Fruit fly (Drosophila melanogaster) whole organism, embryonic: Measurements from ENCODE around the gene CG6142.

Experiments
- Asciz ChIP-seq: fragments of 200-800 bp; sonication (Bioruptor generic); optimal IDR thresholded peaks from 2 replicates; lab custom pipeline; 2017; ENCODE audit warnings: missing biosample characterization, mild to moderate bottlenecking, missing genetic modification characterization, missing genetic modification reagents
- BEAF-32 ChIP-seq: fragments of 200-800 bp; sonication (Bioruptor generic); optimal IDR thresholded peaks from 3 replicates; lab custom pipeline; 2017; ENCODE audit warnings: missing biosample characterization, missing genetic modification characterization, mild to moderate bottlenecking, moderate library complexity, missing genetic modification reagents
- CG10274 ChIP-seq: fragments of 200-800 bp; sonication (Bioruptor generic); optimal IDR thresholded peaks from 3 replicates; lab custom pipeline; 2017; ENCODE audit warnings: missing biosample characterization, mild to moderate bottlenecking, missing genetic modification characterization
- CG11247 ChIP-seq: fragments of 200-800 bp; sonication (Bioruptor generic); IDR thresholded peaks from 2 replicates; pipeline ENCODE4 v1.3.6; 2022; ENCODE audit warnings: missing biosample characterization, missing genetic modification characterization
- CG11560 ChIP-seq: fragments of 200-800 bp; sonication (Bioruptor generic); IDR thresholded peaks from 3 replicates; pipeline ENCODE4 v1.3.6; 2022; ENCODE audit warnings: missing biosample characterization, missing genetic modification characterization
- CG12104 ChIP-seq: fragments of 200-800 bp; sonication (Bioruptor generic); optimal IDR thresholded peaks from 3 replicates; lab custom pipeline; 2016; ENCODE audit warnings: missing biosample characterization, missing genetic modification characterization
- CG12155 ChIP-seq: fragments of 200-800 bp; sonication (Bioruptor generic); optimal IDR thresholded peaks from 3 replicates; lab custom pipeline; 2016; ENCODE audit warnings: missing biosample characterization, missing genetic modification characterization
- CG13775 ChIP-seq: fragments of 200-800 bp; sonication (Bioruptor generic); optimal IDR thresholded peaks from 3 replicates; lab custom pipeline; 2017; ENCODE audit warnings: missing biosample characterization, mild to moderate bottlenecking, missing genetic modification characterization
- CG14667 ChIP-seq: fragments of 200-800 bp; sonication (Bioruptor generic); IDR thresholded peaks from 2 replicates; pipeline ENCODE4 v1.3.6; 2022; ENCODE audit warnings: missing biosample characterization, missing genetic modification characterization
- CG1603 ChIP-seq: fragments of 200-800 bp; sonication (Bioruptor generic); optimal IDR thresholded peaks from 2 replicates; lab custom pipeline; 2019; ENCODE audit warnings: missing biosample characterization, mild to moderate bottlenecking, missing genetic modification characterization, moderate library complexity
- CG17186 ChIP-seq: fragments of 200-800 bp; sonication (Bioruptor generic); optimal IDR thresholded peaks from 3 replicates; lab custom pipeline; 2017; ENCODE audit warnings: missing biosample characterization, missing genetic modification reagents, missing genetic modification characterization
- CG1792 ChIP-seq: fragments of 200-800 bp; sonication (Bioruptor generic); optimal IDR thresholded peaks from 2 replicates; lab custom pipeline; 2016; ENCODE audit warnings: missing biosample characterization, missing genetic modification characterization
- CG18011 ChIP-seq: fragments of 200-800 bp; sonication (Bioruptor generic); optimal IDR thresholded peaks from 2 replicates; lab custom pipeline; 2017; ENCODE audit warnings: missing biosample characterization, missing genetic modification characterization, mild to moderate bottlenecking, moderate library complexity, missing genotype
- CG2889 ChIP-seq: fragments of 200-800 bp; sonication (Bioruptor generic); IDR thresholded peaks from 3 replicates; pipeline ENCODE4 v1.3.6; 2022; ENCODE audit warnings: missing biosample characterization, missing genetic modification characterization
- CG31365 ChIP-seq: fragments of 200-800 bp; sonication (Bioruptor generic); optimal IDR thresholded peaks from 2 replicates; lab custom pipeline; 2018; ENCODE audit warnings: missing biosample characterization, mild to moderate bottlenecking, missing genetic modification characterization
- CG31388 ChIP-seq: fragments of 200-800 bp; sonication (Bioruptor generic); optimal IDR thresholded peaks from 2 replicates; lab custom pipeline; 2016; ENCODE audit warnings: missing biosample characterization, missing genetic modification characterization
- CG34422 ChIP-seq: fragments of 200-800 bp; sonication (Bioruptor generic); IDR thresholded peaks from 3 replicates; pipeline ENCODE4 v1.3.6; 2022; ENCODE audit warnings: missing biosample characterization, missing genetic modification characterization
- CG6854 ChIP-seq: fragments of 200-800 bp; sonication (Bioruptor generic); optimal IDR thresholded peaks from 3 replicates; lab custom pipeline; 2017; ENCODE audit warnings: missing biosample characterization, mild to moderate bottlenecking, missing genetic modification characterization
- CG7839 ChIP-seq: fragments of 200-800 bp; sonication (Bioruptor generic); optimal IDR thresholded peaks from 3 replicates; lab custom pipeline; 2018; ENCODE audit warnings: missing biosample characterization, mild to moderate bottlenecking, missing genetic modification characterization, moderate library complexity
- CG7963 ChIP-seq: fragments of 200-800 bp; sonication (Bioruptor generic); IDR thresholded peaks from 3 replicates; pipeline ENCODE4 v1.3.6; 2022; ENCODE audit warnings: missing biosample characterization, missing genetic modification characterization; ENCODE audit not compliant: partially characterized antibody
- CG7987 ChIP-seq: fragments of 200-800 bp; sonication (Bioruptor generic); optimal IDR thresholded peaks from 2 replicates; lab custom pipeline; 2018; ENCODE audit warnings: missing biosample characterization, mild to moderate bottlenecking, missing genetic modification characterization, moderate library complexity
- CG9437 ChIP-seq: fragments of 200-800 bp; sonication (Bioruptor generic); optimal IDR thresholded peaks from 2 replicates; lab custom pipeline; 2018; ENCODE audit warnings: missing biosample characterization, mild to moderate bottlenecking, missing genetic modification characterization
- CG9797 ChIP-seq: fragments of 200-800 bp; sonication (Bioruptor generic); optimal IDR thresholded peaks from 3 replicates; lab custom pipeline; 2018; ENCODE audit warnings: missing biosample characterization, mild to moderate bottlenecking, missing genetic modification characterization
- ERR ChIP-seq: fragments of 200-800 bp; sonication (Bioruptor generic); optimal IDR thresholded peaks from 2 replicates; lab custom pipeline; 2016; ENCODE audit warnings: missing biosample characterization, missing genetic modification characterization
- Elba2 ChIP-seq: fragments of 200-800 bp; sonication (Bioruptor generic); optimal IDR thresholded peaks from 3 replicates; lab custom pipeline; 2016; ENCODE audit warnings: missing biosample characterization, missing genetic modification characterization
- HLH4C ChIP-seq: fragments of 200-800 bp; sonication (Bioruptor generic); IDR thresholded peaks from 3 replicates; pipeline ENCODE4 v1.3.6; 2022; ENCODE audit warnings: missing biosample characterization, missing genetic modification characterization; ENCODE audit not compliant: partially characterized antibody
- Hmx ChIP-seq: fragments of 200-800 bp; sonication (Bioruptor generic); optimal IDR thresholded peaks from 2 replicates; lab custom pipeline; 2016; ENCODE audit warnings: missing biosample characterization, missing genetic modification characterization
- Hr51 ChIP-seq, 2 experiments: fragments of 200-800 bp; sonication (Bioruptor generic); optimal IDR thresholded peaks; 2 replicates in 1 of 2; 3 replicates in 1 of 2; lab custom pipeline; 2016 to 2018; ENCODE audit warnings: missing biosample characterization in 2 of 2, missing genetic modification characterization in 2 of 2, mild to moderate bottlenecking in 1 of 2, moderate library complexity in 1 of 2
- Lpt ChIP-seq: fragments of >200 bp; optimal IDR thresholded peaks from 2 replicates; lab custom pipeline; 2018; ENCODE audit warnings: missing biosample characterization, missing genetic modification characterization
- MESR4 ChIP-seq: fragments of 200-800 bp; sonication (Bioruptor generic); optimal IDR thresholded peaks from 2 replicates; lab custom pipeline; 2018; ENCODE audit warnings: missing biosample characterization, mild to moderate bottlenecking, missing genetic modification characterization, moderate library complexity
- NC2α ChIP-seq: fragments of 200-800 bp; sonication (Bioruptor generic); optimal IDR thresholded peaks from 2 replicates; lab custom pipeline; 2016; ENCODE audit warnings: missing biosample characterization, missing genetic modification characterization
- Oaz ChIP-seq: fragments of 200-800 bp; sonication (Bioruptor generic); IDR thresholded peaks from 2 replicates; pipeline ENCODE4 v1.3.6; 2022; ENCODE audit warnings: missing biosample characterization, missing genetic modification characterization
- Ravus ChIP-seq: fragments of 200-800 bp; sonication (Bioruptor generic); IDR thresholded peaks from 2 replicates; pipeline ENCODE4 v1.3.6; 2022; ENCODE audit warnings: missing biosample characterization, missing genetic modification characterization
- Spps ChIP-seq: fragments of 200-800 bp; sonication (Bioruptor generic); optimal IDR thresholded peaks from 2 replicates; lab custom pipeline; 2018; ENCODE audit warnings: missing biosample characterization, mild to moderate bottlenecking, missing genetic modification characterization
- Taf1 ChIP-seq: fragments of 200-800 bp; sonication (Bioruptor generic); IDR thresholded peaks from 2 replicates; pipeline ENCODE4 v1.3.6; 2022; ENCODE audit warnings: missing biosample characterization, missing genetic modification characterization
- Xbp1 ChIP-seq: fragments of 200-800 bp; sonication (Bioruptor generic); optimal IDR thresholded peaks from 3 replicates; lab custom pipeline; 2016; ENCODE audit warnings: missing biosample characterization, mild to moderate bottlenecking, missing genetic modification characterization
- al ChIP-seq: fragments of 200-800 bp; sonication (Bioruptor generic); IDR thresholded peaks from 2 replicates; pipeline ENCODE4 v1.3.6; 2022; ENCODE audit warnings: missing biosample characterization, missing genetic modification characterization
- ase ChIP-seq: fragments of 200-800 bp; sonication (Bioruptor generic); IDR thresholded peaks from 3 replicates; pipeline ENCODE4 v1.3.6; 2022; ENCODE audit warnings: missing biosample characterization, missing genetic modification characterization
- fu2 ChIP-seq: fragments of 200-800 bp; sonication (Bioruptor generic); optimal IDR thresholded peaks from 2 replicates; lab custom pipeline; 2016; ENCODE audit warnings: missing biosample characterization, missing genetic modification characterization
- grn ChIP-seq: fragments of 200-800 bp; sonication (Bioruptor generic); optimal IDR thresholded peaks from 3 replicates; lab custom pipeline; 2017; ENCODE audit warnings: missing biosample characterization, missing genetic modification characterization
- her ChIP-seq: fragments of 200-800 bp; sonication (Bioruptor generic); optimal IDR thresholded peaks from 2 replicates; lab custom pipeline; 2016; ENCODE audit warnings: missing biosample characterization, missing genetic modification characterization
- ind ChIP-seq: fragments of 200-800 bp; sonication (Bioruptor generic); optimal IDR thresholded peaks from 3 replicates; lab custom pipeline; 2016; ENCODE audit warnings: missing biosample characterization, missing genetic modification characterization
- kay ChIP-seq: fragments of 200-800 bp; sonication (Bioruptor generic); optimal IDR thresholded peaks from 2 replicates; lab custom pipeline; 2016; ENCODE audit warnings: missing biosample characterization, missing genetic modification characterization
- klu ChIP-seq: fragments of 200-800 bp; sonication (Bioruptor generic); IDR thresholded peaks from 2 replicates; pipeline ENCODE4 v1.3.6; 2022; ENCODE audit warnings: missing biosample characterization, missing genetic modification characterization
- org-1 ChIP-seq: fragments of 200-800 bp; sonication (Bioruptor generic); optimal IDR thresholded peaks from 2 replicates; lab custom pipeline; 2017; ENCODE audit warnings: missing biosample characterization, missing genetic modification characterization
- p53 ChIP-seq: fragments of 200-800 bp; sonication (Bioruptor generic); optimal IDR thresholded peaks from 2 replicates; lab custom pipeline; 2016; ENCODE audit warnings: missing biosample characterization, missing genetic modification characterization
- peb ChIP-seq: fragments of 200-800 bp; sonication (Bioruptor generic); IDR thresholded peaks from 2 replicates; pipeline ENCODE4 v1.3.6; 2022; ENCODE audit warnings: missing biosample characterization, missing genetic modification characterization
- shn ChIP-seq: fragments of 200-800 bp; sonication (Bioruptor generic); optimal IDR thresholded peaks from 3 replicates; lab custom pipeline; 2016; ENCODE audit warnings: missing biosample characterization, missing genetic modification characterization
- slp2 ChIP-seq: fragments of 200-800 bp; sonication (Bioruptor generic); optimal IDR thresholded peaks from 2 replicates; lab custom pipeline; 2016; ENCODE audit warnings: missing biosample characterization, missing genetic modification characterization
- stc ChIP-seq: fragments of 200-800 bp; sonication (Bioruptor generic); IDR thresholded peaks from 2 replicates; pipeline ENCODE4 v1.3.6; 2022; ENCODE audit warnings: missing biosample characterization, missing genetic modification characterization
- tup ChIP-seq: fragments of 200-800 bp; sonication (Bioruptor generic); optimal IDR thresholded peaks from 2 replicates; lab custom pipeline; 2016; ENCODE audit warnings: missing biosample characterization, mild to moderate bottlenecking, missing genetic modification characterization, moderate library complexity

Gene CG6142

dm6 chr3R:26117465-26118081 is 15.4 kb upstream of the CG6142 start (continued):
- TF ChIP-seq CG12155 (GFP tag; lab: Kevin White, UChicago) (peak; percentile 35), al (peak; percentile 43; the same call in 1 of the 2 replicates), Oaz (GFP tag; lab: Robert Waterston, UW) (no peak), CG7987 (GFP tag; lab: Kevin White, UChicago) (peak; percentile 19), BEAF-32 (GFP tag; lab: Kevin White, UChicago) (no peak), ase (GFP tag; lab: Robert Waterston, UW) (no peak; the same call in 2 of the 3 replicates), Ravus (no peak), MESR4 (GFP tag; lab: Kevin White, UChicago) (no peak), CG1603 (tag; lab: Kevin White, UChicago) (peak; percentile 55), tup (no peak), CG1792 (no peak), CG17186 (GFP tag; lab: Kevin White, UChicago) (no peak), Xbp1 (GFP tag; lab: Kevin White, UChicago) (peak; percentile 54), peb (GFP tag; lab: Robert Waterston, UW) (no peak), shn (GFP tag; lab: Kevin White, UChicago) (no peak), CG31365 (tag; lab: Kevin White, UChicago) (no peak), CG2889 (GFP tag; lab: Robert Waterston, UW) (no peak), stc (GFP tag; lab: Robert Waterston, UW) (peak; percentile 37), CG7963 (GFP tag; lab: Robert Waterston, UW) (no peak), CG14667 (GFP tag; lab: Robert Waterston, UW) (no peak), Elba2 (GFP tag; lab: Kevin White, UChicago) (no peak), Spps (tag; lab: Kevin White, UChicago) (no peak), ind (peak; percentile 39), CG34422 (GFP tag; lab: Robert Waterston, UW) (no peak; the same call in 2 of the 3 replicates), CG7839 (peak; percentile 69), ERR (GFP tag; lab: Kevin White, UChicago) (no peak), her (GFP tag; lab: Kevin White, UChicago) (no peak), CG11247 (GFP tag; lab: Robert Waterston, UW) (no peak; the same call in 1 of the 2 replicates), CG12104 (no peak), CG9797 (no peak), org-1 (GFP tag; lab: Kevin White, UChicago) (peak; percentile 65), HLH4C (GFP tag; lab: Robert Waterston, UW) (no peak), Asciz (GFP tag; lab: Kevin White, UChicago) (peak; percentile 21), CG6854 (GFP tag; lab: Kevin White, UChicago) (peak; percentile 39), fu2 (GFP tag; lab: Kevin White, UChicago) (no peak), slp2 (GFP tag; lab: Kevin White, UChicago) (no peak), Taf1 (GFP tag; lab: Robert Waterston, UW) (no peak), p53 (GFP tag; lab: Kevin White, UChicago) (no peak), Lpt (GFP tag; lab: Kevin White, UChicago) (no peak), CG11560 (tag; lab: Robert Waterston, UW) (no peak), grn (GFP tag; lab: Kevin White, UChicago) (no peak), CG31388 (GFP tag; lab: Kevin White, UChicago) (no peak), CG10274 (GFP tag; lab: Kevin White, UChicago) (no peak), kay (GFP tag; lab: Kevin White, UChicago) (no peak), NC2α (GFP tag; lab: Kevin White, UChicago) (no peak), Hmx (GFP tag; lab: Kevin White, UChicago) (no peak), Hr51 (GFP tag; optimal IDR thresholded peaks at IDR 0.05; lab: Kevin White, UChicago) (peak in 1 of 2 experiments; percentile 78), CG9437 (GFP tag; lab: Kevin White, UChicago) (peak; percentile 41), klu (GFP tag; lab: Robert Waterston, UW) (no peak), CG18011 (GFP tag; lab: Kevin White, UChicago) (peak; percentile 4), CG13775 (GFP tag; lab: Kevin White, UChicago) (peak; percentile 48)
